Fruit fly (Drosophila melanogaster): Measurements from ENCODE around the gene CG42263.

CG42263 gene

dm6 chr3L:19985768-19986167 is 30.2 kb upstream of the CG42263 start, which contains the start of the genes hale and schuy:
Gene hale (minus strand): TSS chr3L:19985868.
Gene schuy (plus strand): TSS chr3L:19986093.
- TF ChIP-seq EcR (GFP tag; optimal IDR thresholded peaks at IDR 0.05): no peak
- TF ChIP-seq Dll (optimal IDR thresholded peaks at IDR 0.05): no peak
- no peak for TF ChIP-seq usp (GFP tag; optimal IDR thresholded peaks at IDR 0.05)
- no peak for TF ChIP-seq CG8478 (optimal IDR thresholded peaks at IDR 0.05)
- no peak for TF ChIP-seq psq (optimal IDR thresholded peaks at IDR 0.05)
- no peak for TF ChIP-seq pan (optimal IDR thresholded peaks at IDR 0.05)

- TF ChIP-seq EcR (GFP tag; optimal IDR thresholded peaks at IDR 0.05) (no peak), pan (optimal IDR thresholded peaks at IDR 0.05) (no peak), usp (GFP tag; optimal IDR thresholded peaks at IDR 0.05) (no peak), CG8478 (optimal IDR thresholded peaks at IDR 0.05) (no peak), psq (optimal IDR thresholded peaks at IDR 0.05) (no peak), Dll (optimal IDR thresholded peaks at IDR 0.05) (no peak)
Observed at dm6 chr3L:19981385-19981784, 25.8 kb upstream of the CG42263 start, which contains the start of gene CG17732. Gene CG17732 (plus strand): TSS chr3L:19981685.

- TF ChIP-seq psq (optimal IDR thresholded peaks at IDR 0.05) (no peak), usp (GFP tag; optimal IDR thresholded peaks at IDR 0.05) (no peak), pan (optimal IDR thresholded peaks at IDR 0.05) (no peak), Dll (optimal IDR thresholded peaks at IDR 0.05) (no peak), CG8478 (optimal IDR thresholded peaks at IDR 0.05) (no peak), EcR (GFP tag; optimal IDR thresholded peaks at IDR 0.05) (no peak)
Observed at dm6 chr3L:19979592-19979991, 24.0 kb upstream of the CG42263 start, which contains the start of gene CG14182. Gene CG14182 (minus strand): TSS chr3L:19979812.

dm6 chr3L:19978088-19978487 is 22.5 kb upstream of the CG42263 start:
- no peak for TF ChIP-seq Dll (optimal IDR thresholded peaks at IDR 0.05)
- TF ChIP-seq EcR (GFP tag; optimal IDR thresholded peaks at IDR 0.05): no peak
- no peak for TF ChIP-seq pan (optimal IDR thresholded peaks at IDR 0.05)
- no peak for TF ChIP-seq psq (optimal IDR thresholded peaks at IDR 0.05)
- no peak for TF ChIP-seq usp (GFP tag; optimal IDR thresholded peaks at IDR 0.05)

- TF ChIP-seq CG8478 (optimal IDR thresholded peaks at IDR 0.05): no peak
- TF ChIP-seq Dll (optimal IDR thresholded peaks at IDR 0.05): no peak
- no peak for TF ChIP-seq pan (optimal IDR thresholded peaks at IDR 0.05)
- no peak for TF ChIP-seq usp (GFP tag; optimal IDR thresholded peaks at IDR 0.05)
- TF ChIP-seq EcR (GFP tag; optimal IDR thresholded peaks at IDR 0.05): no peak
- TF ChIP-seq psq (optimal IDR thresholded peaks at IDR 0.05): no peak
Observed at dm6 chr3L:19968725-19969598, 13.4 kb upstream of the CG42263 start.

- TF ChIP-seq CG8478 (optimal IDR thresholded peaks at IDR 0.05) (no peak), EcR (GFP tag; optimal IDR thresholded peaks at IDR 0.05) (no peak), Dll (optimal IDR thresholded peaks at IDR 0.05) (no peak), pan (optimal IDR thresholded peaks at IDR 0.05) (no peak), psq (optimal IDR thresholded peaks at IDR 0.05) (no peak), usp (GFP tag; optimal IDR thresholded peaks at IDR 0.05) (no peak)
Observed at dm6 chr3L:19961805-19962204, 6.2 kb upstream of the CG42263 start.

- no peak for TF ChIP-seq psq (optimal IDR thresholded peaks at IDR 0.05)
- no peak for TF ChIP-seq pan (optimal IDR thresholded peaks at IDR 0.05)
- TF ChIP-seq Dll (optimal IDR thresholded peaks at IDR 0.05): no peak
- TF ChIP-seq EcR (GFP tag; optimal IDR thresholded peaks at IDR 0.05): no peak
- no peak for TF ChIP-seq CG8478 (optimal IDR thresholded peaks at IDR 0.05)
- TF ChIP-seq usp (GFP tag; optimal IDR thresholded peaks at IDR 0.05): no peak
Observed at dm6 chr3L:19954426-19954825, 1.2 kb downstream of the CG42263 start, which contains the start of gene CG42654. Gene CG42654 (minus strand): TSS chr3L:19954526.

dm6 chr3L:19953612-19954011 is 2.0 kb downstream of the CG42263 start, which contains the start of gene CG42655:
Gene CG42655 (minus strand): TSS chr3L:19953712.
- TF ChIP-seq Dll (optimal IDR thresholded peaks at IDR 0.05) (no peak), pan (optimal IDR thresholded peaks at IDR 0.05) (no peak), psq (optimal IDR thresholded peaks at IDR 0.05) (no peak), CG8478 (optimal IDR thresholded peaks at IDR 0.05) (no peak), EcR (GFP tag; optimal IDR thresholded peaks at IDR 0.05) (no peak), usp (GFP tag; optimal IDR thresholded peaks at IDR 0.05) (no peak)

dm6 chr3L:19952690-19953089 is 2.9 kb downstream of the CG42263 start, which contains the start of gene CG33710:
Gene CG33710 (minus strand): TSS chr3L:19952790.
- TF ChIP-seq usp (GFP tag; optimal IDR thresholded peaks at IDR 0.05) (no peak), psq (optimal IDR thresholded peaks at IDR 0.05) (no peak), Dll (optimal IDR thresholded peaks at IDR 0.05) (no peak), pan (optimal IDR thresholded peaks at IDR 0.05) (no peak), EcR (GFP tag; optimal IDR thresholded peaks at IDR 0.05) (no peak), CG8478 (optimal IDR thresholded peaks at IDR 0.05) (no peak)

dm6 chr3L:19951868-19952267 is 3.7 kb downstream of the CG42263 start, which contains the start of gene CG34258:
Gene CG34258 (minus strand): TSS chr3L:19951968.
- TF ChIP-seq CG8478 (optimal IDR thresholded peaks at IDR 0.05): no peak
- TF ChIP-seq pan (optimal IDR thresholded peaks at IDR 0.05): no peak
- TF ChIP-seq usp (GFP tag; optimal IDR thresholded peaks at IDR 0.05): no peak
- TF ChIP-seq psq (optimal IDR thresholded peaks at IDR 0.05): no peak
- TF ChIP-seq EcR (GFP tag; optimal IDR thresholded peaks at IDR 0.05): no peak
- TF ChIP-seq Dll (optimal IDR thresholded peaks at IDR 0.05): no peak

dm6 chr3L:19951035-19951434 is 4.6 kb downstream of the CG42263 start, which contains the start of gene CG32219:
Gene CG32219 (minus strand): TSS chr3L:19951135.
- TF ChIP-seq EcR (GFP tag; optimal IDR thresholded peaks at IDR 0.05) (no peak), CG8478 (optimal IDR thresholded peaks at IDR 0.05) (no peak), Dll (optimal IDR thresholded peaks at IDR 0.05) (no peak), usp (GFP tag; optimal IDR thresholded peaks at IDR 0.05) (no peak), pan (optimal IDR thresholded peaks at IDR 0.05) (no peak), psq (optimal IDR thresholded peaks at IDR 0.05) (no peak)

- TF ChIP-seq CG8478 (optimal IDR thresholded peaks at IDR 0.05) (no peak), usp (GFP tag; optimal IDR thresholded peaks at IDR 0.05) (no peak)
Observed at dm6 chr3L:19945469-19945868, 10.1 kb downstream of the CG42263 start.
